Worm (Caenorhabditis elegans) whole organism, L4 larva: Measurements from ENCODE around the gene C06E4.1.
"Not testable (repeated sequence)": the region's sequence is repeated elsewhere in the genome, so short reads cannot be mapped to it uniquely, and the experiment has no call there.

Experiments
- Y105C5A.15 ChIP-seq: fragments of 200-800 bp; sonication (Bioruptor generic); IDR thresholded peaks from 2 replicates; pipeline ENCODE4 v1.3.6; 2022; ENCODE audit warnings: missing genetic modification characterization, missing compliant biosample characterization
- ZK546.5 ChIP-seq, 2 experiments: sonication (generic microtip); optimal IDR thresholded peaks; 2 replicates each; lab custom pipeline; 2017; ENCODE audit warnings: missing biosample characterization in 2 of 2, missing genetic modification characterization in 2 of 2
- ceh-62 ChIP-seq: sonication (generic microtip); optimal IDR thresholded peaks from 2 replicates; lab custom pipeline; 2017; ENCODE audit warnings: missing biosample characterization, missing genetic modification characterization
- vab-7 ChIP-seq: fragments of 200-800 bp; sonication (Bioruptor generic); IDR thresholded peaks from 2 replicates; pipeline ENCODE4 v1.3.6; 2022; ENCODE audit warnings: missing genetic modification reagents, missing genetic modification characterization, missing compliant biosample characterization

DNA sequence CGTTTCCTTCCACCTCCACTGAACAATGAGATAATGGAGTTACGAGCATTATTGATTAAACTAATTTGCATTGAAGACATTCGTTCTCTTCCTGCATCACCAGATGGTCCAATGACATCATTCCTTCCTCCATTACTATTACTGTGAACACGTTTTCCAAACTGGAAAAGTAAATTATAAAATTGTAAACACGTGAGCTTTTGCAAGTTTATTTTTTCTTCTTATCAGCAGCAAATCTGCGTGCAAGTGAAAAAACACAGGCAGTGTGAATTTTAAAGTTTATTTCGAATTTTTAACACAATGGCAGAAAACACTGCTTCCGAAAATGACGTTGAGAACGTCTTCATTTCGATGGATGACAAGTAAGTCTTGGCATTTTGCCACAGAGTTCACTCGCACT, 35.8 kb upstream of the C06E4.1 start, which contains the start of gene D2024.1:
- TF ChIP-seq ZK546.5 (tag; optimal IDR thresholded peaks at IDR 0.05; lab: Kevin White, UChicago); Y105C5A.15 (GFP tag; lab: Robert Waterston, UW); ceh-62 (tag; lab: Kevin White, UChicago); vab-7 (GFP tag; lab: Robert Waterston, UW): not testable (repeated sequence)
